Worm (Caenorhabditis elegans) whole organism, L4 larva: Measurements from ENCODE around the gene K10H10.4.

Source experiments
- F10B5.3 ChIP-seq: sonication (generic microtip); optimal IDR thresholded peaks from 2 replicates; lab custom pipeline; 2016; ENCODE audit warnings: mild to moderate bottlenecking, missing genetic modification characterization, missing compliant biosample characterization
- aly-2 ChIP-seq: sonication (generic microtip); optimal IDR thresholded peaks from 2 replicates; lab custom pipeline; 2018; ENCODE audit warnings: missing biosample characterization, missing genetic modification characterization
- ama-1 ChIP-seq: fragments of 150-350 bp; optimal IDR thresholded peaks from 2 replicates; lab custom pipeline; 2014; ENCODE audit warnings: inconsistent platforms, mixed read lengths
- ceh-20 ChIP-seq: fragments of 200-800 bp; sonication (Bioruptor generic); IDR thresholded peaks from 2 replicates; pipeline ENCODE4 v1.3.6; 2022; ENCODE audit warnings: missing genetic modification reagents, missing genetic modification characterization, missing compliant biosample characterization
- cey-2 ChIP-seq: sonication (generic microtip); optimal IDR thresholded peaks from 3 replicates; lab custom pipeline; 2017; ENCODE audit warnings: missing genetic modification characterization, mild to moderate bottlenecking, missing compliant biosample characterization, antibody characterized with exemption, borderline replicate concordance; ENCODE audit not compliant: insufficient read depth
- dve-1 ChIP-seq: sonication (generic microtip); optimal IDR thresholded peaks from 2 replicates; lab custom pipeline; 2017; ENCODE audit warnings: antibody characterized with exemption, mild to moderate bottlenecking, missing genetic modification characterization, missing compliant biosample characterization; ENCODE audit not compliant: insufficient read depth
- fkh-10 ChIP-seq: fragments of 150-350 bp; optimal IDR thresholded peaks from 2 replicates; lab custom pipeline; 2014; ENCODE audit warnings: missing biosample characterization, missing genetic modification reagents, missing genetic modification characterization
- fos-1 ChIP-seq: fragments of 150-350 bp; optimal IDR thresholded peaks from 2 replicates; lab custom pipeline; 2014; ENCODE audit warnings: missing biosample characterization, missing genetic modification characterization
- hif-1 ChIP-seq, 2 experiments: sonication (generic microtip); optimal IDR thresholded peaks; 2 replicates each; lab custom pipeline; 2016 to 2017; ENCODE audit warnings: missing compliant biosample characterization in 2 of 2, missing genetic modification characterization in 2 of 2, missing genetic modification reagents in 2 of 2, missing genotype in 2 of 2, mild to moderate bottlenecking in 1 of 2
- lin-1 ChIP-seq: fragments of 200-800 bp; sonication (Bioruptor generic); IDR thresholded peaks from 2 replicates; pipeline ENCODE4 v1.3.6; 2022; ENCODE audit warnings: missing genetic modification reagents, missing genetic modification characterization, missing compliant biosample characterization
- lin-15B ChIP-seq: fragments of 150-350 bp; sonication (generic microtip); optimal IDR thresholded peaks from 3 replicates; lab custom pipeline; 2014; ENCODE audit warnings: missing biosample characterization, missing genetic modification characterization
- skn-1 ChIP-seq: fragments of 150-350 bp; optimal IDR thresholded peaks from 2 replicates; lab custom pipeline; 2014; ENCODE audit warnings: missing biosample characterization, missing genetic modification characterization
- snpc-1.2 ChIP-seq: fragments of 200-800 bp; sonication (Bioruptor generic); IDR thresholded peaks from 2 replicates; pipeline ENCODE4 v1.3.6; 2022; ENCODE audit warnings: missing genetic modification reagents, missing genetic modification characterization, missing compliant biosample characterization
- unc-39 ChIP-seq: sonication (generic microtip); optimal IDR thresholded peaks from 2 replicates; lab custom pipeline; 2017; ENCODE audit warnings: missing biosample characterization, missing genetic modification characterization
- zip-11 ChIP-seq: fragments of 200-800 bp; sonication (Bioruptor generic); IDR thresholded peaks from 2 replicates; pipeline ENCODE4 v1.3.6; 2022; ENCODE audit warnings: missing genetic modification characterization, missing compliant biosample characterization

K10H10.4 gene

ce11 chrII:14550613-14551012 is 50.4 kb downstream of the K10H10.4 start, which contains the start of gene nlp-41:
Gene nlp-41, plus strand, starts transcription at chrII:14550913.
- TF ChIP-seq hif-1 (tag; optimal IDR thresholded peaks at IDR 0.05; lab: Kevin White, UChicago) (no peak), F10B5.3 (no peak), fkh-10 (GFP tag; lab: Kevin White, UChicago) (no peak), fos-1 (tag; lab: Kevin White, UChicago) (no peak), lin-1 (no peak), dve-1 (no peak), cey-2 (tag; lab: Kevin White, UChicago) (no peak), skn-1 (tag; lab: Kevin White, UChicago) (no peak), aly-2 (tag; lab: Kevin White, UChicago) (no peak), ceh-20 (no peak), unc-39 (no peak), lin-15B (no peak), snpc-1.2 (GFP tag; lab: Robert Waterston, UW) (no peak), zip-11 (GFP tag; lab: Robert Waterston, UW) (no peak), ama-1 (lab: Kevin White, UChicago) (no peak)
